Worm (Caenorhabditis elegans): ENCODE measurements around the gene wago-10.
A peak's percentile ranks its signal among the peaks of the same experiment; 100 is the strongest.

- TF ChIP-seq unc-62 (GFP tag; optimal IDR thresholded peaks at IDR 0.05) (no peak), ham-2 (GFP tag; optimal IDR thresholded peaks at IDR 0.05) (no peak), tbx-8 (GFP tag; optimal IDR thresholded peaks at IDR 0.05) (no peak), unc-39 (tag; optimal IDR thresholded peaks at IDR 0.05) (no peak), ztf-11 (tag; optimal IDR thresholded peaks at IDR 0.05) (no peak), snpc-4 (tag; optimal IDR thresholded peaks at IDR 0.05) (no peak), unc-120 (tag; optimal IDR thresholded peaks at IDR 0.05; ENCODE audit: poor library complexity, severe bottlenecking) (no peak), lin-13 (tag; optimal IDR thresholded peaks at IDR 0.05) (peak; percentile 39), ceh-39 (tag; optimal IDR thresholded peaks at IDR 0.05) (peak; percentile 28), ces-1 (GFP tag; optimal IDR thresholded peaks at IDR 0.05) (no peak), flh-1 (GFP tag; optimal IDR thresholded peaks at IDR 0.05) (no peak), nhr-237 (tag; optimal IDR thresholded peaks at IDR 0.05) (no peak), drap-1 (GFP tag; optimal IDR thresholded peaks at IDR 0.05) (no peak)
Observed at ce11 chrV:349054-349453, 5.8 kb downstream of the wago-10 start, which contains the start of gene atg-9.
